Fruit fly (Drosophila melanogaster) whole organism, embryonic: ENCODE results near the gene CG31778.
A peak's percentile ranks its signal among the peaks of the same experiment; 100 is the strongest.

ENCODE experiments used
- BEAF-32 ChIP-seq: fragments of 200-800 bp; sonication (Bioruptor generic); optimal IDR thresholded peaks from 3 replicates; lab custom pipeline; 2017; ENCODE audit warnings: missing biosample characterization, missing genetic modification characterization, mild to moderate bottlenecking, moderate library complexity, missing genetic modification reagents
- Blimp-1 ChIP-seq: fragments of 200-800 bp; sonication (Bioruptor generic); optimal IDR thresholded peaks from 3 replicates; lab custom pipeline; 2018; ENCODE audit warnings: missing biosample characterization, missing genetic modification characterization, mild to moderate bottlenecking, moderate library complexity, missing genetic modification reagents
- BtbVII ChIP-seq: fragments of 200-800 bp; sonication (Bioruptor generic); optimal IDR thresholded peaks from 3 replicates; lab custom pipeline; 2017; ENCODE audit warnings: missing biosample characterization, mild to moderate bottlenecking, missing genetic modification characterization
- CG11247 ChIP-seq: fragments of 200-800 bp; sonication (Bioruptor generic); IDR thresholded peaks from 2 replicates; pipeline ENCODE4 v1.3.6; 2022; ENCODE audit warnings: missing biosample characterization, missing genetic modification characterization
- CG12219 ChIP-seq: fragments of 200-800 bp; sonication (Bioruptor generic); optimal IDR thresholded peaks from 3 replicates; lab custom pipeline; 2018; ENCODE audit warnings: missing biosample characterization, mild to moderate bottlenecking, missing genetic modification characterization
- CG13123 ChIP-seq: fragments of 200-800 bp; sonication (Bioruptor generic); optimal IDR thresholded peaks from 2 replicates; lab custom pipeline; 2016; ENCODE audit warnings: missing biosample characterization, missing genetic modification characterization
- CG13287 ChIP-seq: fragments of 200-800 bp; sonication (Bioruptor generic); IDR thresholded peaks from 2 replicates; pipeline ENCODE4 v1.3.6; 2022; ENCODE audit warnings: missing biosample characterization, missing genetic modification characterization; ENCODE audit not compliant: partially characterized antibody
- CG17385 ChIP-seq: fragments of 200-800 bp; sonication (Bioruptor generic); optimal IDR thresholded peaks from 3 replicates; lab custom pipeline; 2018; ENCODE audit warnings: missing biosample characterization, mild to moderate bottlenecking, missing genetic modification characterization
- CG17568 ChIP-seq: fragments of 200-800 bp; sonication (Bioruptor generic); optimal IDR thresholded peaks from 2 replicates; lab custom pipeline; 2018; ENCODE audit warnings: missing biosample characterization, mild to moderate bottlenecking, missing genetic modification characterization, moderate library complexity
- CG17829 ChIP-seq: fragments of 200-800 bp; optimal IDR thresholded peaks from 2 replicates; lab custom pipeline; 2019; ENCODE audit warnings: missing biosample characterization, mild to moderate bottlenecking, missing genetic modification characterization, moderate library complexity
- CG30431 ChIP-seq: fragments of 200-800 bp; sonication (Bioruptor generic); optimal IDR thresholded peaks from 2 replicates; lab custom pipeline; 2017; ENCODE audit warnings: missing biosample characterization, missing genetic modification characterization
- CG31365 ChIP-seq: fragments of 200-800 bp; sonication (Bioruptor generic); optimal IDR thresholded peaks from 2 replicates; lab custom pipeline; 2018; ENCODE audit warnings: missing biosample characterization, mild to moderate bottlenecking, missing genetic modification characterization
- CG32532 ChIP-seq: fragments of 200-800 bp; sonication (Bioruptor generic); IDR thresholded peaks from 2 replicates; pipeline ENCODE4 v1.3.6; 2022; ENCODE audit warnings: missing biosample characterization, missing genetic modification characterization
- CG32767 ChIP-seq: fragments of 200-800 bp; sonication (Bioruptor generic); IDR thresholded peaks from 2 replicates; pipeline ENCODE4 v1.3.6; 2022; ENCODE audit warnings: missing biosample characterization, missing genetic modification characterization
- CG33213 ChIP-seq: fragments of 200-800 bp; sonication (Bioruptor generic); optimal IDR thresholded peaks from 3 replicates; lab custom pipeline; 2016; ENCODE audit warnings: missing biosample characterization, missing genetic modification characterization
- CG33557 ChIP-seq: fragments of 200-800 bp; sonication (Bioruptor generic); optimal IDR thresholded peaks from 2 replicates; lab custom pipeline; 2019; ENCODE audit warnings: missing biosample characterization, mild to moderate bottlenecking, missing genetic modification characterization, moderate library complexity
- CG3847 ChIP-seq: fragments of 200-800 bp; sonication (Bioruptor generic); IDR thresholded peaks from 2 replicates; pipeline ENCODE4 v1.3.6; 2022; ENCODE audit warnings: missing biosample characterization, missing genetic modification characterization
- CG4404 ChIP-seq: fragments of 200-800 bp; sonication (Bioruptor generic); IDR thresholded peaks from 2 replicates; pipeline ENCODE4 v1.3.6; 2022; ENCODE audit warnings: missing biosample characterization, missing genetic modification characterization
- CG6175 ChIP-seq: fragments of 200-800 bp; sonication (Bioruptor generic); IDR thresholded peaks from 3 replicates; pipeline ENCODE4 v1.3.6; 2022; ENCODE audit warnings: missing biosample characterization, missing genetic modification characterization
- CG6654 ChIP-seq: fragments of 200-800 bp; sonication (Bioruptor generic); optimal IDR thresholded peaks from 2 replicates; lab custom pipeline; 2017; ENCODE audit warnings: missing biosample characterization, mild to moderate bottlenecking, missing genetic modification characterization
- CG8388 ChIP-seq: fragments of 200-800 bp; sonication (Bioruptor generic); optimal IDR thresholded peaks from 2 replicates; lab custom pipeline; 2019; ENCODE audit warnings: missing biosample characterization, mild to moderate bottlenecking, missing genetic modification characterization, moderate library complexity
- HLHmδ ChIP-seq: fragments of 200-800 bp; sonication (Bioruptor generic); optimal IDR thresholded peaks from 2 replicates; lab custom pipeline; 2018; ENCODE audit warnings: missing biosample characterization, mild to moderate bottlenecking, missing genetic modification characterization, moderate library complexity
- Hand ChIP-seq: fragments of 200-800 bp; sonication (Bioruptor generic); optimal IDR thresholded peaks from 2 replicates; lab custom pipeline; 2017; ENCODE audit warnings: mild to moderate bottlenecking, missing biosample characterization, missing genetic modification reagents, missing genetic modification characterization
- HmgD ChIP-seq: fragments of 200-800 bp; sonication (Bioruptor generic); optimal IDR thresholded peaks from 3 replicates; lab custom pipeline; 2016; ENCODE audit warnings: missing biosample characterization, missing genetic modification characterization
- Optix ChIP-seq: fragments of 200-800 bp; sonication (Bioruptor generic); IDR thresholded peaks from 3 replicates; pipeline ENCODE4 v1.3.6; 2022; ENCODE audit warnings: missing biosample characterization, missing genetic modification characterization
- Six4 ChIP-seq: fragments of 200-800 bp; sonication (Bioruptor generic); optimal IDR thresholded peaks from 2 replicates; lab custom pipeline; 2016; ENCODE audit warnings: missing biosample characterization, missing genetic modification characterization
- TFAM ChIP-seq: fragments of 200-800 bp; sonication (Bioruptor generic); optimal IDR thresholded peaks from 2 replicates; lab custom pipeline; 2017; ENCODE audit warnings: missing biosample characterization, missing genetic modification characterization, inconsistent platforms
- Taf1 ChIP-seq: fragments of 200-800 bp; sonication (Bioruptor generic); IDR thresholded peaks from 2 replicates; pipeline ENCODE4 v1.3.6; 2022; ENCODE audit warnings: missing biosample characterization, missing genetic modification characterization
- Xbp1 ChIP-seq: fragments of 200-800 bp; sonication (Bioruptor generic); optimal IDR thresholded peaks from 3 replicates; lab custom pipeline; 2016; ENCODE audit warnings: missing biosample characterization, mild to moderate bottlenecking, missing genetic modification characterization
- abd-A ChIP-seq: fragments of 200-800 bp; sonication (Bioruptor generic); optimal IDR thresholded peaks from 3 replicates; lab custom pipeline; 2019; ENCODE audit warnings: missing biosample characterization, mild to moderate bottlenecking, missing genetic modification characterization, moderate library complexity
- br ChIP-seq: fragments of >200 bp; optimal IDR thresholded peaks from 2 replicates; lab custom pipeline; 2017
- chinmo ChIP-seq: fragments of 200-800 bp; sonication (Bioruptor generic); IDR thresholded peaks from 4 replicates; pipeline ENCODE4 v1.3.6; 2022; ENCODE audit warnings: missing biosample characterization, missing genetic modification characterization; ENCODE audit not compliant: partially characterized antibody
- ci ChIP-seq: fragments of 200-800 bp; sonication (Bioruptor generic); IDR thresholded peaks from 3 replicates; pipeline ENCODE4 v1.3.6; 2022; ENCODE audit warnings: missing biosample characterization, missing genetic modification characterization
- corto ChIP-seq: fragments of 200-800 bp; sonication (Bioruptor generic); optimal IDR thresholded peaks from 2 replicates; lab custom pipeline; 2016; ENCODE audit warnings: missing biosample characterization, mild to moderate bottlenecking, missing genetic modification characterization, moderate library complexity
- da ChIP-seq: fragments of 200-800 bp; sonication (Bioruptor generic); optimal IDR thresholded peaks from 2 replicates; lab custom pipeline; 2016; ENCODE audit warnings: missing biosample characterization, missing genetic modification characterization
- dan ChIP-seq: fragments of 200-800 bp; sonication (Bioruptor generic); IDR thresholded peaks from 2 replicates; pipeline ENCODE4 v1.3.6; 2022; ENCODE audit warnings: missing biosample characterization, missing genetic modification characterization
- ewg ChIP-seq: fragments of 200-800 bp; sonication (Bioruptor generic); optimal IDR thresholded peaks from 3 replicates; lab custom pipeline; 2017; ENCODE audit warnings: mild to moderate bottlenecking, missing biosample characterization, missing genetic modification reagents, missing genetic modification characterization
- fd3F ChIP-seq: fragments of 200-800 bp; sonication (Bioruptor generic); optimal IDR thresholded peaks from 2 replicates; lab custom pipeline; 2018; ENCODE audit warnings: missing biosample characterization, mild to moderate bottlenecking, missing genetic modification characterization, moderate library complexity
- grau ChIP-seq: fragments of 200-800 bp; optimal IDR thresholded peaks from 3 replicates; lab custom pipeline; 2019; ENCODE audit warnings: missing biosample characterization, mild to moderate bottlenecking, missing genetic modification characterization, moderate library complexity
- gsb ChIP-seq: fragments of 200-800 bp; sonication (Bioruptor generic); IDR thresholded peaks from 2 replicates; pipeline ENCODE4 v1.3.6; 2022; ENCODE audit warnings: missing biosample characterization, missing genetic modification characterization
- gsb-n ChIP-seq: fragments of 200-800 bp; sonication (Bioruptor generic); optimal IDR thresholded peaks from 3 replicates; lab custom pipeline; 2018; ENCODE audit warnings: missing biosample characterization, mild to moderate bottlenecking, missing genetic modification characterization
- insv ChIP-seq, 2 experiments: fragments of 200-800 bp; sonication (Bioruptor generic); optimal IDR thresholded peaks; 3 replicates each; lab custom pipeline; 2016 to 2018; ENCODE audit warnings: missing biosample characterization in 2 of 2, missing genetic modification characterization in 2 of 2
- inv ChIP-seq: fragments of 200-800 bp; sonication (Bioruptor generic); IDR thresholded peaks from 2 replicates; pipeline ENCODE4 v1.3.6; 2022; ENCODE audit warnings: missing biosample characterization, missing genetic modification characterization; ENCODE audit not compliant: partially characterized antibody
- jing ChIP-seq: fragments of 200-800 bp; sonication (Bioruptor generic); optimal IDR thresholded peaks from 2 replicates; lab custom pipeline; 2018; ENCODE audit warnings: missing biosample characterization, mild to moderate bottlenecking, missing genetic modification characterization
- ken ChIP-seq: fragments of 200-800 bp; sonication (Bioruptor generic); IDR thresholded peaks from 3 replicates; pipeline ENCODE4 v1.3.6; 2022; ENCODE audit warnings: missing biosample characterization, missing genetic modification characterization
- pfk ChIP-seq: fragments of 200-800 bp; sonication (Bioruptor generic); optimal IDR thresholded peaks from 2 replicates; lab custom pipeline; 2018; ENCODE audit warnings: missing biosample characterization, mild to moderate bottlenecking, missing genetic modification characterization, moderate library complexity
- phol ChIP-seq: fragments of 200-800 bp; sonication (Bioruptor generic); optimal IDR thresholded peaks from 3 replicates; lab custom pipeline; 2018; ENCODE audit warnings: missing biosample characterization, mild to moderate bottlenecking, missing genetic modification characterization, moderate library complexity
- run ChIP-seq: fragments of 200-800 bp; sonication (Bioruptor generic); optimal IDR thresholded peaks from 3 replicates; lab custom pipeline; 2018; ENCODE audit warnings: missing biosample characterization, mild to moderate bottlenecking, missing genetic modification characterization
- slp2 ChIP-seq: fragments of 200-800 bp; sonication (Bioruptor generic); optimal IDR thresholded peaks from 2 replicates; lab custom pipeline; 2016; ENCODE audit warnings: missing biosample characterization, missing genetic modification characterization
- tna ChIP-seq: fragments of 200-800 bp; sonication (Bioruptor generic); IDR thresholded peaks from 2 replicates; pipeline ENCODE4 v1.3.6; 2022; ENCODE audit warnings: missing biosample characterization, missing genetic modification characterization; ENCODE audit not compliant: partially characterized antibody
- ttk ChIP-seq: fragments of 200-800 bp; sonication (Bioruptor generic); IDR thresholded peaks from 2 replicates; pipeline ENCODE4 v2.1.2; 2022; ENCODE audit warnings: missing biosample characterization, missing genetic modification characterization
- zfh1 ChIP-seq: fragments of 200-800 bp; sonication (Bioruptor generic); IDR thresholded peaks from 3 replicates; pipeline ENCODE4 v1.3.6; 2022; ENCODE audit warnings: missing biosample characterization, missing genetic modification characterization

Gene CG31778

dm6 chr2L:3712949-3713416 lies 7.7 kb upstream of the CG31778 start, which contains the start of the genes CG31955 and CG2818 (continued):
- TF ChIP-seq chinmo (GFP tag; lab: Robert Waterston, UW) (0 out of 4 replicates have a peak, but pooled peaks have one; percentile 10), ci (no peak), Optix (GFP tag; lab: Robert Waterston, UW) (no peak), CG8388 (no peak), CG17568 (no peak), CG13287 (GFP tag; lab: Robert Waterston, UW) (peak; percentile 84), HmgD (GFP tag; lab: Kevin White, UChicago) (no peak), Taf1 (GFP tag; lab: Robert Waterston, UW) (no peak), CG6654 (GFP tag; lab: Kevin White, UChicago) (no peak), Blimp-1 (no peak), CG31365 (tag; lab: Kevin White, UChicago) (no peak), CG30431 (GFP tag; lab: Kevin White, UChicago) (no peak), Hand (GFP tag; lab: Kevin White, UChicago) (no peak), CG13123 (no peak), tna (GFP tag; lab: Robert Waterston, UW) (no peak), gsb (no peak), BtbVII (GFP tag; lab: Kevin White, UChicago) (no peak), CG32767 (GFP tag; lab: Robert Waterston, UW) (no peak), inv (GFP tag; lab: Robert Waterston, UW) (peak; percentile 62), CG32532 (GFP tag; lab: Robert Waterston, UW) (no peak), HLHmδ (no peak), jing (GFP tag; lab: Kevin White, UChicago) (no peak), zfh1 (no peak), Xbp1 (peak; percentile 18), slp2 (GFP tag; lab: Kevin White, UChicago) (no peak), CG3847 (peak; percentile 51), pfk (GFP tag; lab: Kevin White, UChicago) (no peak), dan (no peak)

- TF ChIP-seq abd-A (tag; lab: Kevin White, UChicago) (no peak), CG11247 (GFP tag; lab: Robert Waterston, UW) (no peak), BEAF-32 (GFP tag; lab: Kevin White, UChicago) (peak; percentile 48), CG17829 (tag; lab: Kevin White, UChicago) (no peak), grau (tag; lab: Kevin White, UChicago) (no peak), corto (GFP tag; lab: Kevin White, UChicago) (no peak), fd3F (GFP tag; lab: Kevin White, UChicago) (no peak), br (lab: Kevin White, UChicago) (no peak), ken (GFP tag; lab: Robert Waterston, UW) (no peak), run (tag; lab: Kevin White, UChicago) (no peak), insv (GFP tag; optimal IDR thresholded peaks at IDR 0.05; lab: Kevin White, UChicago) (no peak), CG33213 (GFP tag; lab: Kevin White, UChicago) (no peak), zfh1 (no peak), ci (no peak), gsb-n (tag; lab: Kevin White, UChicago) (no peak), ewg (GFP tag; lab: Kevin White, UChicago) (no peak), ttk (GFP tag; lab: Robert Waterston, UW) (no peak), da (GFP tag; lab: Kevin White, UChicago) (no peak), CG8388 (no peak), CG12219 (GFP tag; lab: Kevin White, UChicago) (no peak), Six4 (GFP tag; lab: Kevin White, UChicago) (no peak), CG4404 (GFP tag; lab: Robert Waterston, UW) (no peak), TFAM (GFP tag; lab: Kevin White, UChicago) (no peak), CG6175 (GFP tag; lab: Robert Waterston, UW) (no peak), phol (tag; lab: Kevin White, UChicago) (peak; percentile 99), CG17385 (GFP tag; lab: Kevin White, UChicago) (peak; percentile 75), CG33557 (GFP tag; lab: Kevin White, UChicago) (no peak)
Observed at dm6 chr2L:3711665-3712064, 6.4 kb upstream of the CG31778 start, which contains the start of gene cutlet. Gene cutlet, minus strand, starts transcription at chr2L:3711748.
